Worm (Caenorhabditis elegans): Measurements from ENCODE around the gene F53A2.9.
"Not testable (repeated sequence)": the region's sequence is repeated elsewhere in the genome, so short reads cannot be mapped to it uniquely, and the experiment has no call there.

F53A2.9 gene

DNA sequence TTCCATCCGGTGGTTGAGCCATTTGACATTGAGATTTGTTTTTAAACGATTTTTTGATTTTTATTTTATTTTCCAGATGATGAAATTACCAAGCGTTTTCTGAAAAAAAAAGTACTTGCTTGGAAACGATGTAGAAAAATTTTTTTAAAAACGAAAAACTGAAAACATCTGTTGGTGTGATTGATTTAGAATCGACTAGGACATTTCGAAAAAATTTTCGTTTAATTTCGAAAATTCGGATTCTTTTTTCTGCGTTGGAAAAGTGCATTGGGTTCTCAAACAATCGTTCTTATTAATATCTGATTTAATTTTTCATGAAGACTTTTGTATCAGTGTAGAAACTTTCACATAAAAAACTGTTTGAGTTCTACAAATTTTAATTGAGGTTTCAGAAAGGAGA is at the start of gene F53A2.9:
F53A2.9 (minus strand) TSS at position 101 of the 400 bp plus-strand sequence.
- TF ChIP-seq dmd-8 (GFP tag; IDR thresholded peaks at IDR 0.05): no peak
- TF ChIP-seq F10B5.3 (tag; optimal IDR thresholded peaks at IDR 0.05): no peak
- TF ChIP-seq dmd-6 (GFP tag; IDR thresholded peaks at IDR 0.05): no peak

DNA sequence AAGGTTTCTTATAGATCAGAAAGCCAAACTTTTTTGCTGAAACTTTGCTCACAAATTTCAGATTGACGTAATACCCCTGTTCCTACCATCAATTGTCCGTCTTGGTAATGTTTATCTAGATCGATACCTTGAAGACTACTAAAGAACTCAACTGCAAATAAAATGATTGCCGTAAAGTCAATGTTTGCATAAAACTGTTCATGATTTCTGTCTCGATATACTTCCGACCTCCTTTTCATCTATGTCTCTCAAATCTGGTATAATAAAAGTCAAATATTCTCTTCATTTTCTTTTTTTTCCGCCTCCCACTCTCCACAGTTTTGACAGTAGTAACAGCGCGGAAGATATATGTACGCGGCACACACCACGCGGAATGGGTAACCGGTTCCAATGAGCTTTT is 46.3 kb upstream of the F53A2.9 start, which contains the start of gene nas-1:
nas-1 (plus strand) TSS at position 301 of the 400 bp plus-strand sequence.
- TF ChIP-seq unc-62 (GFP tag; optimal IDR thresholded peaks at IDR 0.05 in 1 of 2) (peak in 1 of 2 experiments; percentile 31), unc-62 (tag; optimal IDR thresholded peaks at IDR 0.05) (no peak), nhr-77 (tag; optimal IDR thresholded peaks at IDR 0.05) (no peak)

DNA sequence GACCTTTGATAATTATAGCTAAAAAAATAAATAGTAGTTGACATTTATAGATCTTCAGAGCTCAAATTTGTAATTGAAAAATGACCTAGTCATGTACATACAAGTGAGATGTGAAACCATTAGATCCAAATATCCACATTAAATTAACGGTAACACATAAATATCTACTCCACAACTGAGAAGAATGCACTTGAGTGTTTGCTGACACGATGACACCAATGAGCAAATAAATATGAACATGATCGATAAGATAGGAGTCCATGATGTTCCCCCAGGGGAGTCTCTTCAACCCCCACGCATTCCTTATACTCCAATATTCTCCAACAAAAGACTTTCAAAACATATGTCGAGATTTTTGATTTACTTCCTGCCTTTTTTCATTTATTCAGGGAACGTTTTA is 45.3 kb upstream of the F53A2.9 start, which contains the start of gene ttr-52:
ttr-52 (plus strand) TSS at position 301 of the 400 bp plus-strand sequence.
- TF ChIP-seq skn-1 (tag; optimal IDR thresholded peaks at IDR 0.05) (no peak), nhr-25 (tag; optimal IDR thresholded peaks at IDR 0.05; ENCODE audit: borderline replicate concordance, insufficient read depth) (no peak), nhr-111 (GFP tag; optimal IDR thresholded peaks at IDR 0.05) (no peak), ces-1 (GFP tag; optimal IDR thresholded peaks at IDR 0.05) (no peak), saeg-2 (GFP tag; IDR thresholded peaks at IDR 0.05) (no peak), duxl-1 (tag; optimal IDR thresholded peaks at IDR 0.05; ENCODE audit: poor library complexity) (no peak), lin-29 (GFP tag; IDR thresholded peaks at IDR 0.05) (no peak), nhr-76 (tag; optimal IDR thresholded peaks at IDR 0.05) (no peak)

DNA sequence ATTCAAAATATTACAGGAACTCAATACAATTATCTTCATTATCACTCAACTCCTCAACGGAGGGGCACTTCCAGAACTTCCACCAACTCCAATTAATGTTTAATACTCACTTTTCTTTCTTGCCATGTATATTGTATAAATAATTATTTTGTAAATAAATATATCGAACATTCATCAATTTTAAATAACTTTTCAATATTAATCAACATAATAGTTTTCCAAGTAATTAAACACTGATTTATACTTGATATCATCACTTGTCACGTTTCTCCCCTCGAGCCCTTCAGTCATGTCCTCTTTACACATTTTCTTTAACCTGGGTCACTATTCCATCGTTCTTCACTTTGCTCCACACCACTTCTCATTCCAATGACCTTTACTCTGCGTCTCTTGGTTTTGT is 43.8 kb upstream of the F53A2.9 start, which contains the start of gene mig-18:
mig-18 (plus strand) TSS at position 301 of the 400 bp plus-strand sequence.
- TF ChIP-seq zip-11 (GFP tag; IDR thresholded peaks at IDR 0.05) (no peak), zfp-3 (GFP tag; conservative IDR thresholded peaks at IDR 0.05) (no peak), nhr-76 (tag; optimal IDR thresholded peaks at IDR 0.05) (no peak), mdl-1 (tag; optimal IDR thresholded peaks at IDR 0.05) (no peak), zag-1 (tag; optimal IDR thresholded peaks at IDR 0.05) (no peak), daf-12 (tag; optimal IDR thresholded peaks at IDR 0.05) (no peak), hif-1 (tag; optimal IDR thresholded peaks at IDR 0.05) (no peak), ama-1 (optimal IDR thresholded peaks at IDR 0.05) (no peak), mep-1 (tag; optimal IDR thresholded peaks at IDR 0.05) (no peak), Y5F2A.4 (GFP tag; optimal IDR thresholded peaks at IDR 0.05) (no peak), ceh-44 (GFP tag; IDR thresholded peaks at IDR 0.05) (no peak), tag-97 (GFP tag; IDR thresholded peaks at IDR 0.05) (no peak), lim-7 (GFP tag; IDR thresholded peaks at IDR 0.05) (no peak), Y105C5A.15 (GFP tag; IDR thresholded peaks at IDR 0.05) (no peak), lsy-2 (tag; optimal IDR thresholded peaks at IDR 0.05) (no peak), snpc-1.2 (GFP tag; IDR thresholded peaks at IDR 0.05) (no peak), set-16 (GFP tag; IDR thresholded peaks at IDR 0.05) (no peak)

DNA sequence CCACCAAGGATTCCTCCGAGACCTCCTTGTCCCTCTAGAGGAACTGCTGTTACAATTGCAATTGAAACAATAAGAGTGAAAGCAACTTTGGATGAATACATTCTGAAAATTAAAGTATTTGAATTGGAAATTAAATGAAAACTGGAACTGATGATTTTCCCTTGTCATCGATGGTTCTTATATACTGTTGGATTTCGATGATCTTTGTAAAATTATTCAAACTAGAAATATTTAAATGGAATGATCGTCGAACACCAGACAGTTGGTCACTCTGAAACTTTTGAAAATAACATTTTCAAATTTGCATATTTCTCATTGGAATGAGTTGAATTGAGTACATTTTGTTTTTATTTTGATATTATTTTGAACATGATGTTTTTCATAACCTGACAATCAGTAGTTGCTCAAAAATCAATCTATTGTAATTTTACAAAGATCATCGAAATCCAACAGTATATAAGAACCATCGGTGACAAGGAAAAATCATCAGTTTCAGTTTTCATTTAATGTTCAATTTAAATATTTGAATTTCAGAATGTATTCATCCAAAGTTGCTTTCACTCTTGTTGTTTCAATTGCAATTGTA is 42.6 kb upstream of the F53A2.9 start, which contains the start of the genes srlf-9 and srlf-10:
srlf-9 (minus strand) TSS at position 101 of the 586 bp plus-strand sequence.
srlf-10 (plus strand) TSS at position 536 of the 586 bp plus-strand sequence.
- TF ChIP-seq unc-62 (GFP tag; optimal IDR thresholded peaks at IDR 0.05 in 1 of 2); unc-62 (tag; optimal IDR thresholded peaks at IDR 0.05); daf-12 (tag; optimal IDR thresholded peaks at IDR 0.05); F49E8.2 (tag; optimal IDR thresholded peaks at IDR 0.05; ENCODE audit: borderline replicate concordance): not testable (repeated sequence)
